Worm (Caenorhabditis elegans) whole organism, L4 larva: ENCODE measurements around the gene ztf-1.
A peak's percentile ranks its signal among the peaks of the same experiment; 100 is the strongest.

Experiments
- T20F7.1 ChIP-seq: fragments of 200-800 bp; sonication (Bioruptor generic); optimal IDR thresholded peaks from 2 replicates; lab custom pipeline; 2018; ENCODE audit warnings: mild to moderate bottlenecking, missing genetic modification characterization, missing compliant biosample characterization
- ces-1 ChIP-seq: fragments of 150-350 bp; sonication (generic microtip); optimal IDR thresholded peaks from 4 replicates; lab custom pipeline; 2014; ENCODE audit warnings: missing biosample characterization, missing genetic modification reagents, missing genetic modification characterization
- lin-13 ChIP-seq: fragments of 150-350 bp; optimal IDR thresholded peaks from 2 replicates; lab custom pipeline; 2014; ENCODE audit warnings: missing biosample characterization, missing genetic modification reagents, missing genetic modification characterization
- lir-3 ChIP-seq: sonication (generic microtip); optimal IDR thresholded peaks from 2 replicates; lab custom pipeline; 2016; ENCODE audit warnings: mild to moderate bottlenecking, missing genetic modification characterization, missing compliant biosample characterization
- nhr-111 ChIP-seq: fragments of 200-800 bp; sonication (Bioruptor generic); optimal IDR thresholded peaks from 2 replicates; lab custom pipeline; 2018; ENCODE audit warnings: mild to moderate bottlenecking, missing genetic modification characterization, missing compliant biosample characterization
- unc-39 ChIP-seq: sonication (generic microtip); optimal IDR thresholded peaks from 2 replicates; lab custom pipeline; 2017; ENCODE audit warnings: missing biosample characterization, missing genetic modification characterization

DNA sequence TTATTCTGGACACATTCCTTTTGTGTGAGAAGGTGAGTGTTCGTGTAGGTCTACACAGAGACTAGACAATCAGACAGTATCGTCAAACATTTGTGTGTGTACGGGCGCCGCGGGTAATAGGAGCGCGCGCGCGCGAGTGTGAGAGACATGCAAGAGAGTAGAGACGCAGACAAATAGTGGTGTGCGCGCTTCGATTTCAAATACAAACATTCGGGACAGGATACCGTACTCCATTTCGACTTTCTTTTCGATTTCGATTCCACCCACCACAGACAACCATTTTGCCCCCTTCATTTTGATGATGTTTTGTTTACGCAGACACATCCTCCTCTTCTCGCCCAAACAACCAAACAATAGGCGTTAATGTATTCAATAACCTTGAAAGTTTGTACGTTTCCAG, 2.6 kb upstream of the ztf-1 start:
- no peak for TF ChIP-seq unc-39
- TF ChIP-seq lin-13 (GFP tag; lab: Kevin White, UChicago): peak; percentile 25
- TF ChIP-seq ces-1 (GFP tag; lab: Kevin White, UChicago): no peak
- TF ChIP-seq nhr-111 (GFP tag; lab: Kevin White, UChicago): no peak
- TF ChIP-seq lir-3 (tag; lab: Kevin White, UChicago): no peak
- TF ChIP-seq T20F7.1 (GFP tag; lab: Kevin White, UChicago): peak; percentile 39
